Fruit fly (Drosophila melanogaster) whole organism, embryonic: ENCODE measurements around the gene CG31793.

Experiments used
- CG1024 ChIP-seq: fragments of 200-800 bp; sonication (Bioruptor generic); IDR thresholded peaks from 2 replicates; pipeline ENCODE4 v1.3.6; 2022; ENCODE audit warnings: missing biosample characterization, missing genetic modification characterization
- CG10462 ChIP-seq: fragments of 200-800 bp; sonication (Bioruptor generic); optimal IDR thresholded peaks from 2 replicates; lab custom pipeline; 2016; ENCODE audit warnings: missing biosample characterization, missing genetic modification characterization
- CG10654 ChIP-seq: fragments of 200-800 bp; sonication (Bioruptor generic); optimal IDR thresholded peaks from 2 replicates; lab custom pipeline; 2016; ENCODE audit warnings: missing biosample characterization, missing genetic modification characterization
- CG11560 ChIP-seq: fragments of 200-800 bp; sonication (Bioruptor generic); IDR thresholded peaks from 3 replicates; pipeline ENCODE4 v1.3.6; 2022; ENCODE audit warnings: missing biosample characterization, missing genetic modification characterization
- CG11696 ChIP-seq: fragments of 200-800 bp; sonication (Bioruptor generic); IDR thresholded peaks from 2 replicates; pipeline ENCODE4 v1.3.6; 2022; ENCODE audit warnings: missing biosample characterization, missing genetic modification characterization
- CG12299 ChIP-seq: fragments of 200-800 bp; sonication (Bioruptor generic); optimal IDR thresholded peaks from 2 replicates; lab custom pipeline; 2018; ENCODE audit warnings: missing biosample characterization, mild to moderate bottlenecking, missing genetic modification characterization
- CG14667 ChIP-seq: fragments of 200-800 bp; sonication (Bioruptor generic); IDR thresholded peaks from 2 replicates; pipeline ENCODE4 v1.3.6; 2022; ENCODE audit warnings: missing biosample characterization, missing genetic modification characterization
- CG15269 ChIP-seq: fragments of 200-800 bp; sonication (Bioruptor generic); optimal IDR thresholded peaks from 2 replicates; lab custom pipeline; 2018; ENCODE audit warnings: missing biosample characterization, mild to moderate bottlenecking, missing genetic modification characterization, moderate library complexity
- CG16863 ChIP-seq: fragments of 200-800 bp; sonication (Bioruptor generic); optimal IDR thresholded peaks from 3 replicates; lab custom pipeline; 2016; ENCODE audit warnings: missing biosample characterization, missing genetic modification characterization
- CG17361 ChIP-seq: fragments of 200-800 bp; sonication (Bioruptor generic); IDR thresholded peaks from 3 replicates; pipeline ENCODE4 v1.3.6; 2022; ENCODE audit warnings: missing biosample characterization, missing genetic modification characterization
- CG2116 ChIP-seq: fragments of 200-800 bp; sonication (Bioruptor generic); optimal IDR thresholded peaks from 3 replicates; lab custom pipeline; 2018; ENCODE audit warnings: missing biosample characterization, mild to moderate bottlenecking, missing genetic modification characterization
- CG2129 ChIP-seq: fragments of 200-800 bp; sonication (Bioruptor generic); IDR thresholded peaks from 2 replicates; pipeline ENCODE4 v1.3.6; 2022; ENCODE audit warnings: missing biosample characterization, missing genetic modification characterization; ENCODE audit not compliant: partially characterized antibody
- CG34422 ChIP-seq: fragments of 200-800 bp; sonication (Bioruptor generic); IDR thresholded peaks from 3 replicates; pipeline ENCODE4 v1.3.6; 2022; ENCODE audit warnings: missing biosample characterization, missing genetic modification characterization
- CG3847 ChIP-seq: fragments of 200-800 bp; sonication (Bioruptor generic); IDR thresholded peaks from 2 replicates; pipeline ENCODE4 v1.3.6; 2022; ENCODE audit warnings: missing biosample characterization, missing genetic modification characterization
- CG3995 ChIP-seq: fragments of 200-800 bp; sonication (Bioruptor generic); optimal IDR thresholded peaks from 3 replicates; lab custom pipeline; 2016; ENCODE audit warnings: missing biosample characterization, missing genetic modification characterization
- CG4707 ChIP-seq: fragments of 200-800 bp; sonication (Bioruptor generic); optimal IDR thresholded peaks from 2 replicates; lab custom pipeline; 2018; ENCODE audit warnings: missing biosample characterization, mild to moderate bottlenecking, missing genetic modification characterization, moderate library complexity
- CG6689 ChIP-seq: fragments of 200-800 bp; sonication (Bioruptor generic); IDR thresholded peaks from 2 replicates; pipeline ENCODE4 v1.3.6; 2022; ENCODE audit warnings: missing biosample characterization, missing genetic modification characterization
- CG7357 ChIP-seq: fragments of 200-800 bp; sonication (Bioruptor generic); IDR thresholded peaks from 3 replicates; pipeline ENCODE4 v1.3.6; 2022; ENCODE audit warnings: missing biosample characterization, missing genetic modification characterization
- CG7745 ChIP-seq: fragments of 200-800 bp; sonication (Bioruptor generic); optimal IDR thresholded peaks from 2 replicates; lab custom pipeline; 2018; ENCODE audit warnings: missing biosample characterization, mild to moderate bottlenecking, missing genetic modification characterization, moderate library complexity
- CG8388 ChIP-seq: fragments of 200-800 bp; sonication (Bioruptor generic); optimal IDR thresholded peaks from 2 replicates; lab custom pipeline; 2019; ENCODE audit warnings: missing biosample characterization, mild to moderate bottlenecking, missing genetic modification characterization, moderate library complexity
- CG9437 ChIP-seq: fragments of 200-800 bp; sonication (Bioruptor generic); optimal IDR thresholded peaks from 2 replicates; lab custom pipeline; 2018; ENCODE audit warnings: missing biosample characterization, mild to moderate bottlenecking, missing genetic modification characterization
- CG9932 ChIP-seq: fragments of 200-800 bp; sonication (Bioruptor generic); IDR thresholded peaks from 2 replicates; pipeline ENCODE4 v1.3.6; 2022; ENCODE audit warnings: missing biosample characterization, missing genetic modification characterization
- CoRest ChIP-seq: fragments of 200-800 bp; sonication (Bioruptor generic); optimal IDR thresholded peaks from 3 replicates; lab custom pipeline; 2018; ENCODE audit warnings: missing biosample characterization, mild to moderate bottlenecking, missing genetic modification characterization, moderate library complexity
- CrebB ChIP-seq: fragments of 200-800 bp; sonication (Bioruptor generic); optimal IDR thresholded peaks from 3 replicates; lab custom pipeline; 2018; ENCODE audit warnings: missing biosample characterization, mild to moderate bottlenecking, missing genetic modification characterization
- Dp ChIP-seq: fragments of 200-800 bp; sonication (Bioruptor generic); optimal IDR thresholded peaks from 2 replicates; lab custom pipeline; 2018; ENCODE audit warnings: missing biosample characterization, mild to moderate bottlenecking, missing genetic modification characterization, moderate library complexity
- E2f1 ChIP-seq: fragments of 200-800 bp; sonication (Bioruptor generic); IDR thresholded peaks from 2 replicates; pipeline ENCODE4 v1.3.6; 2022; ENCODE audit warnings: missing biosample characterization, missing genetic modification characterization
- GATAe ChIP-seq: fragments of 200-800 bp; sonication (Bioruptor generic); conservative IDR thresholded peaks from 2 replicates; pipeline ENCODE4 v1.3.6; 2022; ENCODE audit warnings: missing biosample characterization, missing genetic modification characterization
- Gsc ChIP-seq: fragments of 200-800 bp; sonication (Bioruptor generic); IDR thresholded peaks from 2 replicates; pipeline ENCODE4 v1.3.6; 2022; ENCODE audit warnings: missing biosample characterization, missing genetic modification characterization
- Lhr ChIP-seq: fragments of 200-800 bp; sonication (Bioruptor generic); optimal IDR thresholded peaks from 3 replicates; lab custom pipeline; 2017; ENCODE audit warnings: mild to moderate bottlenecking, missing biosample characterization, missing genetic modification reagents, missing genetic modification characterization
- Meics ChIP-seq: fragments of 200-800 bp; sonication (Bioruptor generic); optimal IDR thresholded peaks from 2 replicates; lab custom pipeline; 2017; ENCODE audit warnings: missing biosample characterization, mild to moderate bottlenecking, missing genetic modification characterization
- Mrtf ChIP-seq: fragments of 200-800 bp; sonication (Bioruptor generic); IDR thresholded peaks from 3 replicates; pipeline ENCODE4 v1.3.6; 2022; ENCODE audit warnings: missing biosample characterization, missing genetic modification characterization
- NC2α ChIP-seq: fragments of 200-800 bp; sonication (Bioruptor generic); optimal IDR thresholded peaks from 2 replicates; lab custom pipeline; 2016; ENCODE audit warnings: missing biosample characterization, missing genetic modification characterization
- Optix ChIP-seq: fragments of 200-800 bp; sonication (Bioruptor generic); IDR thresholded peaks from 3 replicates; pipeline ENCODE4 v1.3.6; 2022; ENCODE audit warnings: missing biosample characterization, missing genetic modification characterization
- Stat92E ChIP-seq, 3 experiments: fragments of >200 bp in 2 of 3; fragments of 200-800 bp in 1 of 3; sonication (Bioruptor generic) in 1 of 3; optimal IDR thresholded peaks; 2 replicates each; lab custom pipeline; 2017 to 2019; ENCODE audit warnings: missing biosample characterization in 3 of 3, missing genetic modification characterization in 3 of 3, mild to moderate bottlenecking in 1 of 3, moderate library complexity in 1 of 3
- Tbp ChIP-seq: fragments of >200 bp; optimal IDR thresholded peaks from 2 replicates; lab custom pipeline; 2018; ENCODE audit warnings: missing biosample characterization, missing genetic modification characterization
- al ChIP-seq: fragments of 200-800 bp; sonication (Bioruptor generic); IDR thresholded peaks from 2 replicates; pipeline ENCODE4 v1.3.6; 2022; ENCODE audit warnings: missing biosample characterization, missing genetic modification characterization
- caup ChIP-seq: fragments of 200-800 bp; sonication (Bioruptor generic); optimal IDR thresholded peaks from 3 replicates; lab custom pipeline; 2017; ENCODE audit warnings: missing biosample characterization, mild to moderate bottlenecking, missing genetic modification characterization, moderate library complexity; ENCODE audit not compliant: severe bottlenecking
- chn ChIP-seq: fragments of 200-800 bp; sonication (Bioruptor generic); optimal IDR thresholded peaks from 2 replicates; lab custom pipeline; 2016; ENCODE audit warnings: missing biosample characterization, missing genetic modification characterization
- da ChIP-seq: fragments of 200-800 bp; sonication (Bioruptor generic); optimal IDR thresholded peaks from 2 replicates; lab custom pipeline; 2016; ENCODE audit warnings: missing biosample characterization, missing genetic modification characterization
- dan ChIP-seq: fragments of 200-800 bp; sonication (Bioruptor generic); IDR thresholded peaks from 2 replicates; pipeline ENCODE4 v1.3.6; 2022; ENCODE audit warnings: missing biosample characterization, missing genetic modification characterization
- dpn ChIP-seq, 2 experiments: fragments of 200-800 bp; sonication (Bioruptor generic); optimal IDR thresholded peaks; 3 replicates each; lab custom pipeline; 2016; ENCODE audit warnings: missing biosample characterization in 2 of 2, missing genetic modification characterization in 2 of 2
- gce ChIP-seq: fragments of 200-800 bp; sonication (Bioruptor generic); IDR thresholded peaks from 3 replicates; pipeline ENCODE4 v1.3.6; 2022; ENCODE audit warnings: missing biosample characterization, missing genetic modification characterization
- jumu ChIP-seq: fragments of 200-800 bp; sonication (Bioruptor generic); optimal IDR thresholded peaks from 3 replicates; lab custom pipeline; 2016; ENCODE audit warnings: missing biosample characterization, missing genetic modification characterization
- lola ChIP-seq, 3 experiments: fragments of >200 bp in 2 of 3; fragments of 200-800 bp in 1 of 3; sonication (Bioruptor generic) in 1 of 3; optimal IDR thresholded peaks; 2 replicates each; lab custom pipeline; 2017 to 2019; ENCODE audit warnings: missing biosample characterization in 3 of 3, missing genetic modification characterization in 3 of 3, mild to moderate bottlenecking in 1 of 3, moderate library complexity in 1 of 3
- rib ChIP-seq: fragments of 200-800 bp; sonication (Bioruptor generic); IDR thresholded peaks from 2 replicates; pipeline ENCODE4 v1.3.6; 2022; ENCODE audit warnings: missing biosample characterization, missing genetic modification characterization
- schlank ChIP-seq: fragments of 200-800 bp; sonication (Bioruptor generic); optimal IDR thresholded peaks from 2 replicates; lab custom pipeline; 2018; ENCODE audit warnings: missing biosample characterization, mild to moderate bottlenecking, missing genetic modification characterization
- sens-2 ChIP-seq: fragments of 200-800 bp; sonication (Bioruptor generic); IDR thresholded peaks from 2 replicates; pipeline ENCODE4 v1.3.6; 2022; ENCODE audit warnings: missing biosample characterization, missing genetic modification characterization
- slp2 ChIP-seq: fragments of 200-800 bp; sonication (Bioruptor generic); optimal IDR thresholded peaks from 2 replicates; lab custom pipeline; 2016; ENCODE audit warnings: missing biosample characterization, missing genetic modification characterization
- zfh1 ChIP-seq: fragments of 200-800 bp; sonication (Bioruptor generic); IDR thresholded peaks from 3 replicates; pipeline ENCODE4 v1.3.6; 2022; ENCODE audit warnings: missing biosample characterization, missing genetic modification characterization

CG31793 gene

dm6 chr2L:19014032-19014880 lies 11.1 kb downstream of the CG31793 start (continued):
- TF ChIP-seq CG2116 (GFP tag; lab: Kevin White, UChicago) (peak; percentile 24), E2f1 (peak; percentile 47), Dp (GFP tag; lab: Kevin White, UChicago) (no peak), Meics (peak; percentile 88), rib (GFP tag; lab: Robert Waterston, UW) (no peak), dpn (GFP tag; optimal IDR thresholded peaks at IDR 0.05; lab: Kevin White, UChicago) (peak; percentile 29 to 37), Stat92E (GFP tag; optimal IDR thresholded peaks at IDR 0.05; lab: Kevin White, UChicago) (no peak), CG15269 (peak; percentile 85), CG9932 (GFP tag; lab: Robert Waterston, UW) (peak; percentile 53), CG12299 (tag; lab: Kevin White, UChicago) (peak; percentile 74), CG11696 (GFP tag; lab: Robert Waterston, UW) (no peak), Gsc (GFP tag; lab: Robert Waterston, UW) (no peak), schlank (tag; lab: Kevin White, UChicago) (peak; percentile 24), Optix (GFP tag; lab: Robert Waterston, UW) (no peak), CG7745 (tag; lab: Kevin White, UChicago) (no peak), CG1024 (no peak), Lhr (GFP tag; lab: Kevin White, UChicago) (no peak), CG34422 (GFP tag; lab: Robert Waterston, UW) (peak; percentile 50; the same call in 1 of the 3 replicates), CG9437 (GFP tag; lab: Kevin White, UChicago) (peak; percentile 59), CG7357 (GFP tag; lab: Robert Waterston, UW) (peak; percentile 60; the same call in 1 of the 3 replicates), CG4707 (GFP tag; lab: Kevin White, UChicago) (no peak), CG6689 (peak; percentile 53; the same call in 1 of the 2 replicates), CG3847 (peak; percentile 50; the same call in 1 of the 2 replicates), slp2 (GFP tag; lab: Kevin White, UChicago) (no peak), chn (no peak), al (GFP tag; lab: Robert Waterston, UW) (0 out of 2 replicates have a peak, but pooled peaks have one; percentile 18), CG10462 (GFP tag; lab: Kevin White, UChicago) (no peak), Mrtf (GFP tag; lab: Robert Waterston, UW) (0 out of 3 replicates have a peak, but pooled peaks have one; percentile 30), CG17361 (GFP tag; lab: Robert Waterston, UW) (peak; percentile 80; the same call in 2 of the 3 replicates), caup (GFP tag; lab: Kevin White, UChicago) (peak; percentile 83), Tbp (no peak), CG2129 (GFP tag; lab: Robert Waterston, UW) (no peak), CG3995 (GFP tag; lab: Kevin White, UChicago) (no peak), CG11560 (tag; lab: Robert Waterston, UW) (0 out of 3 replicates have a peak, but pooled peaks have one; percentile 32), jumu (GFP tag; lab: Kevin White, UChicago) (no peak), lola (GFP tag; optimal IDR thresholded peaks at IDR 0.05; lab: Kevin White, UChicago) (peak in 1 of 3 experiments; percentile 46), CG10654 (GFP tag; lab: Kevin White, UChicago) (peak; percentile 11), da (GFP tag; lab: Kevin White, UChicago) (no peak), CG8388 (GFP tag; lab: Kevin White, UChicago) (peak; percentile 59), CG16863 (GFP tag; lab: Kevin White, UChicago) (no peak), CoRest (peak; percentile 83), gce (GFP tag; lab: Robert Waterston, UW) (no peak), CrebB (peak; percentile 21), sens-2 (GFP tag; lab: Robert Waterston, UW) (no peak), NC2α (GFP tag; lab: Kevin White, UChicago) (no peak), GATAe (GFP tag; lab: Robert Waterston, UW) (no peak), dan (no peak), zfh1 (GFP tag; lab: Robert Waterston, UW) (peak; percentile 8; the same call in 1 of the 3 replicates), CG14667 (peak; percentile 33; the same call in 1 of the 2 replicates)
